Fruit fly (Drosophila melanogaster) whole organism, embryonic: ENCODE results near the gene CG31515.

ENCODE experiments used
- Awh ChIP-seq: fragments of 200-800 bp; sonication (Bioruptor generic); IDR thresholded peaks from 2 replicates; pipeline ENCODE4, ENCODE4 v1.3.6; 2022; ENCODE audit warnings: missing biosample characterization, missing genetic modification characterization
- Bdp1 ChIP-seq: fragments of 200-800 bp; sonication (Bioruptor generic); optimal IDR thresholded peaks from 3 replicates; lab custom pipeline; 2016; ENCODE audit warnings: missing biosample characterization, missing genetic modification characterization
- Bteb2 ChIP-seq: fragments of 200-800 bp; sonication (Bioruptor generic); optimal IDR thresholded peaks from 2 replicates; lab custom pipeline; 2016; ENCODE audit warnings: missing biosample characterization, missing genetic modification characterization
- CG10462 ChIP-seq: fragments of 200-800 bp; sonication (Bioruptor generic); optimal IDR thresholded peaks from 2 replicates; lab custom pipeline; 2016; ENCODE audit warnings: missing biosample characterization, missing genetic modification characterization
- CG12071 ChIP-seq: fragments of 200-800 bp; sonication (Bioruptor generic); optimal IDR thresholded peaks from 3 replicates; lab custom pipeline; 2018; ENCODE audit warnings: missing biosample characterization, mild to moderate bottlenecking, missing genetic modification characterization
- CG12219 ChIP-seq: fragments of 200-800 bp; sonication (Bioruptor generic); optimal IDR thresholded peaks from 3 replicates; lab custom pipeline; 2018; ENCODE audit warnings: missing biosample characterization, mild to moderate bottlenecking, missing genetic modification characterization
- CG13894 ChIP-seq: fragments of 200-800 bp; sonication (Bioruptor generic); optimal IDR thresholded peaks from 3 replicates; lab custom pipeline; 2018; ENCODE audit warnings: missing biosample characterization, mild to moderate bottlenecking, missing genetic modification characterization, moderate library complexity
- CG15696 ChIP-seq: fragments of 200-800 bp; sonication (Bioruptor generic); optimal IDR thresholded peaks from 2 replicates; lab custom pipeline; 2019; ENCODE audit warnings: missing biosample characterization, mild to moderate bottlenecking, missing genetic modification characterization, moderate library complexity
- CG17359 ChIP-seq: fragments of 200-800 bp; sonication (Bioruptor generic); optimal IDR thresholded peaks from 3 replicates; lab custom pipeline; 2018; ENCODE audit warnings: missing biosample characterization, mild to moderate bottlenecking, missing genetic modification characterization, moderate library complexity
- CG2116 ChIP-seq: fragments of 200-800 bp; sonication (Bioruptor generic); optimal IDR thresholded peaks from 3 replicates; lab custom pipeline; 2018; ENCODE audit warnings: missing biosample characterization, mild to moderate bottlenecking, missing genetic modification characterization
- CG30020 ChIP-seq: fragments of 200-800 bp; optimal IDR thresholded peaks from 2 replicates; lab custom pipeline; 2019; ENCODE audit warnings: missing biosample characterization, mild to moderate bottlenecking, missing genetic modification characterization, moderate library complexity
- CG31441 ChIP-seq: fragments of 200-800 bp; sonication (Bioruptor generic); IDR thresholded peaks from 2 replicates; pipeline ENCODE4 v1.3.6; 2022; ENCODE audit warnings: missing biosample characterization, missing genetic modification characterization
- CG4854 ChIP-seq: fragments of 200-800 bp; sonication (Bioruptor generic); optimal IDR thresholded peaks from 2 replicates; lab custom pipeline; 2016; ENCODE audit warnings: missing biosample characterization, missing genetic modification characterization, inconsistent platforms
- CG7271 ChIP-seq: fragments of 200-800 bp; sonication (Bioruptor generic); optimal IDR thresholded peaks from 2 replicates; lab custom pipeline; 2018; ENCODE audit warnings: missing biosample characterization, mild to moderate bottlenecking, missing genetic modification characterization, moderate library complexity
- CG8290 ChIP-seq, 3 experiments: fragments of 200-800 bp; sonication (Bioruptor generic); optimal IDR thresholded peaks; 2 replicates each; lab custom pipeline; 2016 to 2019; ENCODE audit warnings: missing biosample characterization in 3 of 3, missing genetic modification characterization in 3 of 3, mild to moderate bottlenecking in 2 of 3, moderate library complexity in 1 of 3
- CrebB ChIP-seq: fragments of 200-800 bp; sonication (Bioruptor generic); optimal IDR thresholded peaks from 3 replicates; lab custom pipeline; 2018; ENCODE audit warnings: missing biosample characterization, mild to moderate bottlenecking, missing genetic modification characterization
- Dbx ChIP-seq: fragments of 200-800 bp; sonication (Bioruptor generic); IDR thresholded peaks from 3 replicates; pipeline ENCODE4 v1.3.6; 2022; ENCODE audit warnings: missing biosample characterization, missing genetic modification characterization
- Deaf1 ChIP-seq: fragments of 200-800 bp; optimal IDR thresholded peaks from 3 replicates; lab custom pipeline; 2019; ENCODE audit warnings: missing biosample characterization, mild to moderate bottlenecking, missing genetic modification characterization, moderate library complexity
- Doc3 ChIP-seq: fragments of 200-800 bp; sonication (Bioruptor generic); IDR thresholded peaks from 3 replicates; pipeline ENCODE4 v1.3.6; 2022; ENCODE audit warnings: missing biosample characterization, missing genetic modification characterization; ENCODE audit not compliant: partially characterized antibody
- Ets97D ChIP-seq: fragments of 200-800 bp; sonication (Bioruptor generic); optimal IDR thresholded peaks from 3 replicates; lab custom pipeline; 2016; ENCODE audit warnings: missing biosample characterization, missing genetic modification characterization
- HLH4C ChIP-seq: fragments of 200-800 bp; sonication (Bioruptor generic); IDR thresholded peaks from 3 replicates; pipeline ENCODE4 v1.3.6; 2022; ENCODE audit warnings: missing biosample characterization, missing genetic modification characterization; ENCODE audit not compliant: partially characterized antibody
- Hr39 ChIP-seq: fragments of >200 bp; optimal IDR thresholded peaks from 2 replicates; lab custom pipeline; 2017
- Hr78 ChIP-seq, 2 experiments: fragments of 200-800 bp in 1 of 2; fragments of >200 bp in 1 of 2; sonication (Bioruptor generic) in 1 of 2; optimal IDR thresholded peaks; 2 replicates each; lab custom pipeline; 2017 to 2019; ENCODE audit warnings: missing biosample characterization in 2 of 2, missing genetic modification characterization in 2 of 2, mild to moderate bottlenecking in 1 of 2, moderate library complexity in 1 of 2
- Jarid2 ChIP-seq: fragments of 200-800 bp; sonication (Bioruptor generic); optimal IDR thresholded peaks from 3 replicates; lab custom pipeline; 2017; ENCODE audit warnings: mild to moderate bottlenecking, missing biosample characterization, missing genetic modification reagents, missing genetic modification characterization
- MESR4 ChIP-seq: fragments of 200-800 bp; sonication (Bioruptor generic); optimal IDR thresholded peaks from 2 replicates; lab custom pipeline; 2018; ENCODE audit warnings: missing biosample characterization, mild to moderate bottlenecking, missing genetic modification characterization, moderate library complexity
- Med ChIP-seq: fragments of 200-800 bp; sonication (Bioruptor generic); peaks from one replicate; lab custom pipeline; 2016; ENCODE audit warnings: missing biosample characterization, missing genetic modification characterization, mild to moderate bottlenecking, inconsistent platforms, moderate library complexity
- NC2β ChIP-seq: fragments of 200-800 bp; sonication (Bioruptor generic); optimal IDR thresholded peaks from 2 replicates; lab custom pipeline; 2016; ENCODE audit warnings: missing biosample characterization, missing genetic modification characterization
- Neu2 ChIP-seq: fragments of 200-800 bp; sonication (Bioruptor generic); optimal IDR thresholded peaks from 3 replicates; lab custom pipeline; 2016; ENCODE audit warnings: missing biosample characterization, missing genetic modification characterization, borderline replicate concordance
- Ssrp ChIP-seq: fragments of 200-800 bp; sonication (Bioruptor generic); optimal IDR thresholded peaks from 2 replicates; lab custom pipeline; 2018; ENCODE audit warnings: missing biosample characterization, mild to moderate bottlenecking, missing genetic modification characterization, moderate library complexity
- Trl ChIP-seq, 3 experiments: fragments of >200 bp in 2 of 3; fragments of 200-800 bp in 1 of 3; sonication (Bioruptor generic) in 1 of 3; optimal IDR thresholded peaks; 2 replicates in 1 of 3; 3 replicates in 2 of 3; lab custom pipeline; 2016 to 2017; ENCODE audit warnings: missing biosample characterization in 1 of 3, missing genetic modification characterization in 1 of 3
- ab ChIP-seq: fragments of 200-800 bp; sonication (Bioruptor generic); optimal IDR thresholded peaks from 2 replicates; lab custom pipeline; 2016; ENCODE audit warnings: missing biosample characterization, missing genetic modification characterization
- abd-A ChIP-seq: fragments of 200-800 bp; sonication (Bioruptor generic); optimal IDR thresholded peaks from 3 replicates; lab custom pipeline; 2019; ENCODE audit warnings: missing biosample characterization, mild to moderate bottlenecking, missing genetic modification characterization, moderate library complexity
- ci ChIP-seq: fragments of 200-800 bp; sonication (Bioruptor generic); IDR thresholded peaks from 3 replicates; pipeline ENCODE4 v1.3.6; 2022; ENCODE audit warnings: missing biosample characterization, missing genetic modification characterization
- emc ChIP-seq: fragments of 200-800 bp; sonication (Bioruptor generic); optimal IDR thresholded peaks from 2 replicates; lab custom pipeline; 2016; ENCODE audit warnings: missing biosample characterization, missing genetic modification characterization
- fd3F ChIP-seq: fragments of 200-800 bp; sonication (Bioruptor generic); optimal IDR thresholded peaks from 2 replicates; lab custom pipeline; 2018; ENCODE audit warnings: missing biosample characterization, mild to moderate bottlenecking, missing genetic modification characterization, moderate library complexity
- fu2 ChIP-seq: fragments of 200-800 bp; sonication (Bioruptor generic); optimal IDR thresholded peaks from 2 replicates; lab custom pipeline; 2016; ENCODE audit warnings: missing biosample characterization, missing genetic modification characterization
- gcm2 ChIP-seq: fragments of 200-800 bp; sonication (Bioruptor generic); optimal IDR thresholded peaks from 2 replicates; lab custom pipeline; 2016; ENCODE audit warnings: missing biosample characterization, missing genetic modification characterization
- hbn ChIP-seq: fragments of 200-800 bp; sonication (Bioruptor generic); IDR thresholded peaks from 2 replicates; pipeline ENCODE4 v1.3.6; 2022; ENCODE audit warnings: missing biosample characterization, missing genetic modification characterization; ENCODE audit not compliant: partially characterized antibody
- nom ChIP-seq: fragments of 200-800 bp; sonication (Bioruptor generic); optimal IDR thresholded peaks from 2 replicates; lab custom pipeline; 2017; ENCODE audit warnings: missing biosample characterization, missing genetic modification characterization, mild to moderate bottlenecking, moderate library complexity, missing genetic modification reagents
- sens ChIP-seq: fragments of 200-800 bp; sonication (Bioruptor generic); peaks from one replicate; lab custom pipeline; 2016; ENCODE audit warnings: missing biosample characterization, missing genetic modification characterization
- slp2 ChIP-seq: fragments of 200-800 bp; sonication (Bioruptor generic); optimal IDR thresholded peaks from 2 replicates; lab custom pipeline; 2016; ENCODE audit warnings: missing biosample characterization, missing genetic modification characterization
- sob ChIP-seq: fragments of 200-800 bp; sonication (Bioruptor generic); IDR thresholded peaks from 2 replicates; pipeline ENCODE4 v1.3.6; 2022; ENCODE audit warnings: missing biosample characterization, missing genetic modification characterization
- sqz ChIP-seq: fragments of 200-800 bp; sonication (Bioruptor generic); optimal IDR thresholded peaks from 3 replicates; lab custom pipeline; 2018; ENCODE audit warnings: missing biosample characterization, mild to moderate bottlenecking, missing genetic modification characterization
- tio ChIP-seq: fragments of 200-800 bp; sonication (Bioruptor generic); optimal IDR thresholded peaks from 2 replicates; lab custom pipeline; 2017; ENCODE audit warnings: missing biosample characterization, missing genetic modification characterization, inconsistent platforms
- trh ChIP-seq: fragments of 200-800 bp; sonication (Bioruptor generic); optimal IDR thresholded peaks from 2 replicates; lab custom pipeline; 2016; ENCODE audit warnings: missing biosample characterization, missing genetic modification characterization
- vvl ChIP-seq: fragments of 200-800 bp; sonication (Bioruptor generic); IDR thresholded peaks from 2 replicates; pipeline ENCODE4 v1.3.6; 2022; ENCODE audit warnings: missing biosample characterization, missing genetic modification characterization
- z ChIP-seq: fragments of 200-800 bp; sonication (Bioruptor generic); IDR thresholded peaks from 3 replicates; pipeline ENCODE4 v1.3.6; 2022; ENCODE audit warnings: missing biosample characterization, missing genetic modification characterization
- zen2 ChIP-seq: fragments of 200-800 bp; sonication (Bioruptor generic); IDR thresholded peaks from 3 replicates; pipeline ENCODE4 v1.3.6; 2022; ENCODE audit warnings: missing biosample characterization, missing genetic modification characterization; ENCODE audit not compliant: partially characterized antibody

The CG31515 gene

dm6 chr3R:23384591-23385260, 4.0 kb downstream of the CG31515 start, which contains the start of gene CG4393:
TSS of gene CG4393 (minus strand) at chr3R:23384777.
- no peak for TF ChIP-seq CG31441 (GFP tag; lab: Robert Waterston, UW)
- no peak for TF ChIP-seq CG30020
- no peak for TF ChIP-seq Bdp1 (GFP tag; lab: Kevin White, UChicago)
- TF ChIP-seq Med (GFP tag; lab: Kevin White, UChicago), result peak; percentile 61
- TF ChIP-seq Awh (GFP tag; lab: Robert Waterston, UW), result 0 out of 2 replicates have a peak, but pooled peaks have one; percentile 17
- TF ChIP-seq NC2β (GFP tag; lab: Kevin White, UChicago), result no peak
- TF ChIP-seq Jarid2, result peak; percentile 43
- TF ChIP-seq MESR4, result no peak
- TF ChIP-seq vvl, result 0 out of 2 replicates have a peak, but pooled peaks have one; percentile 24
- TF ChIP-seq CG4854 (GFP tag; lab: Kevin White, UChicago), result no peak
- TF ChIP-seq abd-A (tag; lab: Kevin White, UChicago), result peak; percentile 57
- TF ChIP-seq trh (GFP tag; lab: Kevin White, UChicago), result no peak
- TF ChIP-seq Bteb2 (GFP tag; lab: Kevin White, UChicago), result no peak
- TF ChIP-seq Trl (optimal IDR thresholded peaks at IDR 0.05; lab: Kevin White, UChicago), result peak; percentile 53 to 67
- no peak for TF ChIP-seq Trl (GFP tag; optimal IDR thresholded peaks at IDR 0.05; lab: Kevin White, UChicago)
- 0 out of 3 replicates have a peak, but pooled peaks have one; percentile 24 for TF ChIP-seq Dbx (GFP tag; lab: Robert Waterston, UW)
- no peak for TF ChIP-seq CG12071 (GFP tag; lab: Kevin White, UChicago)
- no peak for TF ChIP-seq CG8290 (GFP tag; optimal IDR thresholded peaks at IDR 0.05; lab: Kevin White, UChicago)
- TF ChIP-seq CG8290 (tag; optimal IDR thresholded peaks at IDR 0.05; lab: Kevin White, UChicago), result no peak
- TF ChIP-seq tio (GFP tag; lab: Kevin White, UChicago), result no peak
- peak; percentile 18 for TF ChIP-seq gcm2 (GFP tag; lab: Kevin White, UChicago)
- no peak for TF ChIP-seq Ets97D (GFP tag; lab: Kevin White, UChicago)
- TF ChIP-seq ab, result no peak
- peak; percentile 90 for TF ChIP-seq CG13894 (tag; lab: Kevin White, UChicago)
- no peak for TF ChIP-seq CG7271 (tag; lab: Kevin White, UChicago)
- peak; percentile 49 for TF ChIP-seq sens (GFP tag; lab: Kevin White, UChicago)
- no peak for TF ChIP-seq slp2 (GFP tag; lab: Kevin White, UChicago)
- no peak for TF ChIP-seq CrebB (tag; lab: Kevin White, UChicago)
- no peak for TF ChIP-seq Hr39
- 0 out of 3 replicates have a peak, but pooled peaks have one; percentile 35 for TF ChIP-seq ci (GFP tag; lab: Robert Waterston, UW)
- no peak for TF ChIP-seq zen2 (GFP tag; lab: Robert Waterston, UW)
- peak; percentile 31 for TF ChIP-seq Deaf1 (tag; lab: Kevin White, UChicago)
- TF ChIP-seq hbn (GFP tag; lab: Robert Waterston, UW), result 0 out of 2 replicates have a peak, but pooled peaks have one; percentile 9
- TF ChIP-seq Neu2 (GFP tag; lab: Kevin White, UChicago), result no peak
- TF ChIP-seq HLH4C (GFP tag; lab: Robert Waterston, UW), result 0 out of 3 replicates have a peak, but pooled peaks have one; percentile 30
- peak; percentile 80 for TF ChIP-seq nom (GFP tag; lab: Kevin White, UChicago)
- no peak for TF ChIP-seq CG10462 (GFP tag; lab: Kevin White, UChicago)
- TF ChIP-seq CG12219 (GFP tag; lab: Kevin White, UChicago), result no peak
- no peak for TF ChIP-seq sob (GFP tag; lab: Robert Waterston, UW)
- no peak for TF ChIP-seq Ssrp
- no peak for TF ChIP-seq fu2
- TF ChIP-seq Doc3, result no peak
- TF ChIP-seq z (GFP tag; lab: Robert Waterston, UW), result peak; percentile 73; the same call in 2 of the 3 replicates
- no peak for TF ChIP-seq CG15696 (tag; lab: Kevin White, UChicago)
- no peak for TF ChIP-seq emc (GFP tag; lab: Kevin White, UChicago)
- no peak for TF ChIP-seq fd3F (GFP tag; lab: Kevin White, UChicago)
- TF ChIP-seq CG2116, result no peak
- TF ChIP-seq Hr78 (GFP tag; optimal IDR thresholded peaks at IDR 0.05; lab: Kevin White, UChicago), result peak in 1 of 2 experiments; percentile 91
- TF ChIP-seq sqz (GFP tag; lab: Kevin White, UChicago), result peak; percentile 41
- peak; percentile 15 for TF ChIP-seq CG17359
